Worm (Caenorhabditis elegans) whole organism, L4 larva: Measurements from ENCODE around the gene isy-1.

Experiments
- aha-1 ChIP-seq: fragments of 150-350 bp; peaks from one replicate; lab custom pipeline; 2014; ENCODE audit warnings: missing biosample characterization, missing genetic modification characterization
- egl-27 ChIP-seq: sonication (generic microtip); optimal IDR thresholded peaks from 3 replicates; lab custom pipeline; 2017; ENCODE audit warnings: missing biosample characterization, missing genetic modification reagents, missing genetic modification characterization
- fos-1 ChIP-seq: fragments of 150-350 bp; optimal IDR thresholded peaks from 2 replicates; lab custom pipeline; 2014; ENCODE audit warnings: missing biosample characterization, missing genetic modification characterization
- madf-9 ChIP-seq: fragments of 200-800 bp; sonication (Bioruptor generic); conservative IDR thresholded peaks from 2 replicates; pipeline ENCODE4 v1.3.6; 2022; ENCODE audit warnings: missing genetic modification reagents, missing genetic modification characterization, missing compliant biosample characterization
- nhr-237 ChIP-seq: sonication (generic microtip); optimal IDR thresholded peaks from 2 replicates; lab custom pipeline; 2017; ENCODE audit warnings: missing biosample characterization, missing genetic modification characterization
- nhr-28 ChIP-seq: fragments of 150-350 bp; optimal IDR thresholded peaks from 2 replicates; lab custom pipeline; 2014; ENCODE audit warnings: missing biosample characterization, missing genetic modification characterization
- skn-1 ChIP-seq: fragments of 150-350 bp; optimal IDR thresholded peaks from 2 replicates; lab custom pipeline; 2014; ENCODE audit warnings: missing biosample characterization, missing genetic modification characterization
- snpc-4 ChIP-seq: fragments of 150-350 bp; optimal IDR thresholded peaks from 2 replicates; lab custom pipeline; 2014; ENCODE audit warnings: missing biosample characterization, missing genetic modification characterization
- ztf-11 ChIP-seq: fragments of 150-350 bp; optimal IDR thresholded peaks from 2 replicates; lab custom pipeline; 2014; ENCODE audit warnings: missing biosample characterization, missing genetic modification characterization

DNA sequence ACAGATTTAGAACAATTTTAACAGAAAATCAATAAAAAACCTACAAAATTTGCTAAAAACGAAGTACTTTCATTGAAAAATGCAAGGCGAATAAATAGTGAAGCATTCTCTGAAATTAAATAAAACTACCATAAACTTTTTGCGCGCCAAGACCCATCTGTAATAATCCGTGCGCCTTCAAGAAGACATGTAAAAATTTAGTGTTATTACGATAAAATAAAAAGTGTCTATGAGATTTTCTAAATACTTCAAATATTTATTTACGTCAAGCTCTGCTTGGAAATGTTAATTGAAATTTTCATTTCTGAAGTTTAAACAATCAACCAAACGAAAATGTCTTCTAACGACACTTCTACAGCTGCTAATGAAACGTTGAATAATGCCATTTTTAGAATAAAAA lies 39.5 kb upstream of the isy-1 start, which contains the start of gene C45B11.9:
- TF ChIP-seq nhr-28 (tag; lab: Kevin White, UChicago) = no peak
- no peak for TF ChIP-seq madf-9 (GFP tag; lab: Robert Waterston, UW)
- TF ChIP-seq skn-1 = no peak
- TF ChIP-seq ztf-11 (tag; lab: Kevin White, UChicago) = no peak
- no peak for TF ChIP-seq fos-1 (tag; lab: Kevin White, UChicago)
- no peak for TF ChIP-seq aha-1
- TF ChIP-seq snpc-4 = no peak
- TF ChIP-seq nhr-237 (tag; lab: Kevin White, UChicago) = no peak
- no peak for TF ChIP-seq egl-27 (tag; lab: Kevin White, UChicago)
